Worm (Caenorhabditis elegans) whole organism, L3 larva: ENCODE data around the gene C15F1.2.

ENCODE experiments used
- aly-2 ChIP-seq: fragments of 150-350 bp; optimal IDR thresholded peaks from 2 replicates; lab custom pipeline; 2014; ENCODE audit warnings: missing biosample characterization, missing genetic modification characterization
- ama-1 ChIP-seq: fragments of 150-350 bp; optimal IDR thresholded peaks from 2 replicates; lab custom pipeline; 2018
- egl-27 ChIP-seq: sonication (generic microtip); optimal IDR thresholded peaks from 4 replicates; lab custom pipeline; 2017; ENCODE audit warnings: missing biosample characterization, missing genetic modification reagents, missing genetic modification characterization
- elt-2 ChIP-seq: sonication (generic microtip); optimal IDR thresholded peaks from 2 replicates; lab custom pipeline; 2016; ENCODE audit warnings: missing genetic modification reagents, mild to moderate bottlenecking, missing genetic modification characterization, missing compliant biosample characterization
- fkh-10 ChIP-seq: sonication (generic microtip); optimal IDR thresholded peaks from 2 replicates; lab custom pipeline; 2017; ENCODE audit warnings: missing biosample characterization, missing genetic modification reagents, missing genetic modification characterization
- nhr-12 ChIP-seq: fragments of 150-350 bp; optimal IDR thresholded peaks from 2 replicates; lab custom pipeline; 2014; ENCODE audit warnings: missing biosample characterization, missing genetic modification characterization
- nhr-76 ChIP-seq: fragments of 150-350 bp; sonication (generic microtip); optimal IDR thresholded peaks from 5 replicates; lab custom pipeline; 2014; ENCODE audit warnings: missing biosample characterization, missing genetic modification characterization
- nhr-77 ChIP-seq: fragments of 150-350 bp; optimal IDR thresholded peaks from 2 replicates; lab custom pipeline; 2014; ENCODE audit warnings: missing biosample characterization, missing genetic modification characterization
- pha-4 ChIP-seq: fragments of 150-350 bp; optimal IDR thresholded peaks from 2 replicates; lab custom pipeline; 2014; ENCODE audit warnings: missing biosample characterization, missing genetic modification reagents, missing genetic modification characterization
- snpc-4 ChIP-seq: fragments of 150-350 bp; optimal IDR thresholded peaks from 2 replicates; lab custom pipeline; 2014; ENCODE audit warnings: missing biosample characterization, missing genetic modification characterization
- tbx-2 ChIP-seq: sonication (generic microtip); optimal IDR thresholded peaks from 2 replicates; lab custom pipeline; 2016; ENCODE audit warnings: mild to moderate bottlenecking, missing genetic modification characterization, missing compliant biosample characterization
- unc-39 ChIP-seq: sonication (generic microtip); optimal IDR thresholded peaks from 4 replicates; lab custom pipeline; 2017; ENCODE audit warnings: missing biosample characterization, missing genetic modification characterization
- unc-62 ChIP-seq: fragments of 150-350 bp; sonication (generic microtip); optimal IDR thresholded peaks from 4 replicates; lab custom pipeline; 2014; ENCODE audit warnings: missing biosample characterization, missing genetic modification reagents, missing genetic modification characterization
- zag-1 ChIP-seq: fragments of 150-350 bp; optimal IDR thresholded peaks from 2 replicates; lab custom pipeline; 2014; ENCODE audit warnings: missing biosample characterization, missing genetic modification characterization

DNA sequence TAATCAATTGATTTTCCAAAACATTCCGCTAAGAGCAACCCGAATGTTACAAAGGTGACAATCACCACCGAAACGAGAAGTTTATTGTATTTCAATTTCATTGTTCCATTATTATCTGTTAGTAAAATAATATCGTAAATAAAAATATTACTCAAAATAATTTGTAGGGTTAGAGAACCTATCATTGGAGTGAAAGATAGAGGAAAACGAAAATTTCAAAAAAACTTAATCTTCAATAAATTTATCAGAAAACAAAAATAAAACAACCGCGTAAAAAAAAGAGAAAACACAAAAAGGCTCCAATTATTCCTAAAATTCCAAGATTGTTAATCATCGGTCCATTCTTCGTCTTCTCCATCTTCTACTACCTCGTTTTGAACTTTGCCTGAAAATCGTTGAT lies 14.2 kb upstream of the C15F1.2 start, which contains the start of gene tra-2:
- TF ChIP-seq nhr-12 (tag; lab: Kevin White, UChicago) (no peak), unc-62 (GFP tag; lab: Kevin White, UChicago) (no peak), fkh-10 (no peak), aly-2 (tag; lab: Kevin White, UChicago) (no peak), tbx-2 (tag; lab: Kevin White, UChicago) (no peak), ama-1 (no peak), elt-2 (tag; lab: Kevin White, UChicago) (no peak), nhr-76 (no peak), egl-27 (tag; lab: Kevin White, UChicago) (no peak), snpc-4 (tag; lab: Kevin White, UChicago) (no peak), pha-4 (tag; lab: Kevin White, UChicago) (no peak), nhr-77 (no peak), zag-1 (no peak), unc-39 (tag; lab: Kevin White, UChicago) (no peak)
